Worm (Caenorhabditis elegans): ENCODE results near the gene K07H8.7.

DNA sequence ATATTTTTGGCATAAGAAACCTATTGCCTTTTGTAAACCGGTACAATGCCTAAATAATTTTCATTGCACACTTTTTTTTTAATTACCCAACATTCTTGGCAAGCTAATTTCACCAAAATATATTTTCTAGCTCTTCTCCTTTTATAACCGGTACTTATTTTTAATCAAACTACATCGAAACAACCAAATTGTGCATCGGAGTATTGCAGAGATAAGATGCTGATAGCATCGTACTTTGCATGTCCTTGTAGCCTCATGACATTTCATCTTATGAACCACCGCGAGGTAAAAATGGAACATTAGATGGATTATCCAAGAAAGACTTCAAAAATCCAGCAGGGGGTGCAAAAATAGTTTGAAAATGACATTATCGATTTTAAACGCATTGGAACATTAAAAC is 4.6 kb downstream of the K07H8.7 start:
- TF ChIP-seq tbx-2 (tag; optimal IDR thresholded peaks at IDR 0.05) (no peak), pqm-1 (tag; optimal IDR thresholded peaks at IDR 0.05) (peak; percentile 44), elt-2 (tag; optimal IDR thresholded peaks at IDR 0.05) (peak; percentile 41), ceh-16 (tag; optimal IDR thresholded peaks at IDR 0.05) (no peak), nhr-12 (tag; optimal IDR thresholded peaks at IDR 0.05) (no peak)
